Worm (Caenorhabditis elegans): ENCODE results near the gene sma-2.

ce11 chrIII:8761040-8761654, 11.7 kb downstream of the sma-2 start, which contains the start of gene aak-1:
- no peak for TF ChIP-seq hlh-12 (tag; optimal IDR thresholded peaks at IDR 0.05)
- no peak for TF ChIP-seq pbrm-1 (GFP tag; IDR thresholded peaks at IDR 0.05)
- no peak for TF ChIP-seq egl-18 (GFP tag; IDR thresholded peaks at IDR 0.05)
- no peak for TF ChIP-seq F52B5.7 (tag; optimal IDR thresholded peaks at IDR 0.05)
- TF ChIP-seq ama-1 (optimal IDR thresholded peaks at IDR 0.05), result no peak
- TF ChIP-seq ama-1 (GFP tag; optimal IDR thresholded peaks at IDR 0.05), result no peak

All from whole organism, young adult.